Worm (Caenorhabditis elegans): ENCODE data around the gene eef-1A.1.

DNA sequence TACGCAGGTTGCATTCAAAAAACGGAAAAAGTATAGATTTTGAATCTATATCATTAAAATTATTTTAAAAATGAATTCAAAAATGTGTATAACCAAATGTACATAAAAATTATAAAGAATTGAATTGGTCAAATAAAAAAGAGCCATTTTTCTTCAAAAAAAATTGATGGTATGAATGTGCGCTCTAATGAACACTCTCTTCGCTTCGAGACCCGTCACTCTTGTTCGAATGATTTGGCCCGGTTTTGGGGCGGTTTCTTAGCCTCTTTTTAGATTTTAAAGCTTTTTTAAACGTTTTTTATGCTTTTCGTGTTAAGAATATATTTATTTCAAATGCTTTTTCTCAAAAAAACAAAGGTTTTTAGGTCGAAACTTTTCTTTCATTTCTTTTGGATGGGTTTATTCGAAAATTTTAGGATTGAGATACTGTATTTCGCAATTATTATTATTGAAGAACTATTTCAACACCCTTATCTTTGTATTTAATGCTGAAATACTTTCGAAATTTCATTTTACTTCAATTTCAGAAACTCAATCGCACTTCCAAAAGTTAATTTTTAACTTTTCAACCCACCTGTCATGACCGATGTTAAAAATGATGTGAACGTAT lies 41.8 kb downstream of the eef-1A.1 start, which contains the start of gene inf-1:
- TF ChIP-seq hnd-1 (tag; optimal IDR thresholded peaks at IDR 0.05) (no peak), flt-1 (GFP tag; IDR thresholded peaks at IDR 0.05) (no peak), tbx-37 (GFP tag; conservative IDR thresholded peaks at IDR 0.05) (no peak), B0310.2 (tag; optimal IDR thresholded peaks at IDR 0.05) (no peak), ets-7 (tag; optimal IDR thresholded peaks at IDR 0.05) (no peak), ama-1 (optimal IDR thresholded peaks at IDR 0.05) (no peak), hmbx-1 (tag; optimal IDR thresholded peaks at IDR 0.05) (no peak)

Measured in whole organism, early embryonic.